Fruit fly (Drosophila melanogaster) whole organism, prepupa: Measurements from ENCODE around the gene CG6481.

Source experiments
- CG16779 ChIP-seq: fragments of 200-800 bp; sonication (Bioruptor generic); optimal IDR thresholded peaks from 3 replicates; lab custom pipeline; 2017; ENCODE audit warnings: missing biosample characterization, mild to moderate bottlenecking, missing genetic modification characterization
- CG4318 ChIP-seq: fragments of 200-800 bp; sonication (Bioruptor generic); optimal IDR thresholded peaks from 3 replicates; lab custom pipeline; 2017; ENCODE audit warnings: missing biosample characterization, mild to moderate bottlenecking, missing genetic modification characterization
- CG7368 ChIP-seq: fragments of 200-800 bp; sonication (Bioruptor generic); optimal IDR thresholded peaks from 3 replicates; lab custom pipeline; 2016; ENCODE audit warnings: missing biosample characterization, missing genetic modification characterization
- eg ChIP-seq: fragments of 200-800 bp; sonication (Bioruptor generic); IDR thresholded peaks from 3 replicates; pipeline ENCODE4 v1.3.6; 2022; ENCODE audit warnings: missing biosample characterization, missing genetic modification characterization
- fd59A ChIP-seq: fragments of 200-800 bp; sonication (Bioruptor generic); optimal IDR thresholded peaks from 2 replicates; lab custom pipeline; 2017; ENCODE audit warnings: missing biosample characterization, mild to moderate bottlenecking, missing genetic modification characterization, missing genetic modification reagents
- fd85E ChIP-seq: fragments of 200-800 bp; sonication (Bioruptor generic); optimal IDR thresholded peaks from 3 replicates; lab custom pipeline; 2016; ENCODE audit warnings: missing biosample characterization, missing genetic modification characterization
- pdm3 ChIP-seq: fragments of 200-800 bp; sonication (Bioruptor generic); optimal IDR thresholded peaks from 3 replicates; lab custom pipeline; 2016; ENCODE audit warnings: missing biosample characterization, missing genetic modification characterization

dm6 chrX:18486356-18487059, 35.7 kb downstream of the CG6481 start, which contains the start of gene psh:
- TF ChIP-seq eg = no peak
- TF ChIP-seq CG7368 (GFP tag; lab: Kevin White, UChicago) = no peak
- TF ChIP-seq pdm3 = no peak
- TF ChIP-seq CG4318 (GFP tag; lab: Kevin White, UChicago) = no peak
- TF ChIP-seq fd85E (GFP tag; lab: Kevin White, UChicago) = no peak
- no peak for TF ChIP-seq CG16779 (tag; lab: Kevin White, UChicago)
- TF ChIP-seq fd59A = no peak
